Worm (Caenorhabditis elegans): ENCODE data around the gene spp-22.

DNA sequence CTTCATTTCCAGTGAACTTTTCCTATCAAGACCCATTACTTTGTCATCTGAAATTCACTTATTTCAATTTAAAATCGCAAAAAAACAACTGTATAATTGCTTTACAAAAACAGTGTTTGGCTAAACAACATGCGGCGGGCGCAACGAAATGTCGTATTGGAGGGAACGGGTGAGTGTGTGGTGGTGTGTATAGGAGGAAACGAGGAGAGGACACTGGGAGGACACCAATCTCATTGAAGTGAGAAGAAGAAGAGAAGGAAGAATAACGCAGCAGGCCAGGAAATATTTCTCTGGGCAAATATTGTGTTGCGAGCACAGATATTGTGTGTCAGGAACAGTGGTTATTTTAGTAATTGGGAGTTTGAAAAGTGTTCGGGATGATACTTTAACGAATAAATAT, 43.1 kb downstream of the spp-22 start, which contains the start of gene F46H5.4:
- TF ChIP-seq pha-4 (tag; optimal IDR thresholded peaks at IDR 0.05) (no peak), F57A8.1 (GFP tag; optimal IDR thresholded peaks at IDR 0.05) (no peak), sea-2 (GFP tag; IDR thresholded peaks at IDR 0.05) (no peak), attf-6 (GFP tag; IDR thresholded peaks at IDR 0.05) (no peak), tbx-9 (tag; optimal IDR thresholded peaks at IDR 0.05; ENCODE audit: borderline replicate concordance) (no peak), unc-62 (GFP tag; optimal IDR thresholded peaks at IDR 0.05) (no peak), efl-1 (GFP tag; optimal IDR thresholded peaks at IDR 0.05) (no peak), ets-4 (GFP tag; optimal IDR thresholded peaks at IDR 0.05) (no peak), B0261.1 (tag; optimal IDR thresholded peaks at IDR 0.05) (no peak), let-526 (GFP tag; IDR thresholded peaks at IDR 0.05) (no peak), mxl-1 (tag; optimal IDR thresholded peaks at IDR 0.05) (no peak), ztf-22 (GFP tag; optimal IDR thresholded peaks at IDR 0.05) (no peak), lsl-1 (GFP tag; optimal IDR thresholded peaks at IDR 0.05) (no peak), xnd-1 (tag; optimal IDR thresholded peaks at IDR 0.05) (no peak)

Data from whole organism, young adult.